Worm (Caenorhabditis elegans): ENCODE measurements around the gene henn-1.

DNA sequence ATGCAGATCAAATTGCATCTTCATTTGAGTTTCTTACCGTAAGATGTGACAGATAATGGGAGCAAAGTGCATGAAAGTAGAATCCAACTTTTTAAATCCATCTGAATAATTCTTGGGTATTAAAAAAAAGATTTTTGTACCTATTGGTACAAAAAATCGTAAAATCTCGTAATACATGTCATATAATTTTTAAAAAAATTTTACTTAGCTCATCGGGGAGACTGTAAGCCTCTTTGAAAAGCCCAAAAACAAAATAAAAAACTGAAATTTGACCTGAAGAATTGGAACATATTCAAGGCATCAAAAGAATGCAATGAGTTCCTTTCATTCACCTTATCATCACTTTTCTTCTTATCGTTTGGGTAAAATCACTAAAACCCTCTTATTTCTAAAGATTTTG, 43.4 kb downstream of the henn-1 start, which contains the start of gene clec-160:
- TF ChIP-seq nhr-11 (tag; optimal IDR thresholded peaks at IDR 0.05) (no peak), ceh-82 (tag; optimal IDR thresholded peaks at IDR 0.05) (no peak), lin-15B (tag; optimal IDR thresholded peaks at IDR 0.05) (no peak), ama-1 (optimal IDR thresholded peaks at IDR 0.05) (no peak), tbx-2 (tag; optimal IDR thresholded peaks at IDR 0.05) (no peak), nhr-28 (tag; optimal IDR thresholded peaks at IDR 0.05) (no peak), pha-4 (tag; optimal IDR thresholded peaks at IDR 0.05) (no peak), fos-1 (tag; optimal IDR thresholded peaks at IDR 0.05) (no peak), unc-62 (GFP tag; optimal IDR thresholded peaks at IDR 0.05) (no peak), pqm-1 (tag; optimal IDR thresholded peaks at IDR 0.05) (no peak), nhr-77 (tag; optimal IDR thresholded peaks at IDR 0.05) (no peak)

Measured in whole organism, L3 larva.